Worm (Caenorhabditis elegans): ENCODE measurements around the gene spp-22.

DNA sequence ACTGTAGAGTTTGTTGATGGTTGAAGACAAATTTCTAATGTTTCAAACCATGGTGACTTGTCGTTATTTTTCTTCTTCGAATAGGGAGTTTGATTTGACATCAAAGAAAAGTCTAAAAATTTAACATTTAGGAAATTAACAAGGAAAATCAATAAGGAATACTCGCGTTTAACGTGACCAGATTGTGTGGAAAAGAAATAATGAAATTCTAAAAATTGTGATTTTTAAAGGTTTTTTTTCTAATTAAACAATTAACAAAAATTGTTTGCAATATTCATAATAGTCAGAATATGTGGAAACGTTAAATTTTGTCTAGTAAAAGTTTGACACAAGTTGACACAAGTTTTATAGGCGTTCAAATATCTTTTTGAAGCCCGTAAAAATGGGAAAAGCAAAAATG, 23.9 kb upstream of the spp-22 start, which contains the start of gene C55B6.4:
- TF ChIP-seq med-1 (GFP tag; optimal IDR thresholded peaks at IDR 0.05; ENCODE audit: insufficient read depth) = no peak
- no peak for TF ChIP-seq ref-1 (GFP tag; conservative IDR thresholded peaks at IDR 0.05)
- TF ChIP-seq klf-2 (GFP tag; conservative IDR thresholded peaks at IDR 0.05) = no peak
- no peak for TF ChIP-seq ztf-23 (GFP tag; IDR thresholded peaks at IDR 0.05)
- no peak for TF ChIP-seq cog-1 (tag; optimal IDR thresholded peaks at IDR 0.05)

All from whole organism, midembryonic.